Worm (Caenorhabditis elegans) whole organism, L2 larva: ENCODE measurements around the gene T16H12.9.
A peak's percentile ranks its signal among the peaks of the same experiment; 100 is the strongest.

Experiments used
- C34F6.9 ChIP-seq: fragments of 150-350 bp; optimal IDR thresholded peaks from 2 replicates; lab custom pipeline; 2014; ENCODE audit warnings: missing biosample characterization, missing genetic modification characterization
- F13H6.1 ChIP-seq: sonication (generic microtip); optimal IDR thresholded peaks from 2 replicates; lab custom pipeline; 2016; ENCODE audit warnings: missing genetic modification characterization, missing compliant biosample characterization
- Y55F3AM.14 ChIP-seq: fragments of 200-800 bp; sonication (Bioruptor generic); optimal IDR thresholded peaks from 2 replicates; lab custom pipeline; 2018; ENCODE audit warnings: mild to moderate bottlenecking, missing genetic modification characterization, missing compliant biosample characterization
- ZK546.5 ChIP-seq: sonication (generic microtip); optimal IDR thresholded peaks from 2 replicates; lab custom pipeline; 2017; ENCODE audit warnings: missing biosample characterization, missing genetic modification characterization
- alr-1 ChIP-seq: fragments of 150-350 bp; optimal IDR thresholded peaks from 2 replicates; lab custom pipeline; 2014; ENCODE audit warnings: missing biosample characterization, missing genetic modification characterization
- aly-2 ChIP-seq: fragments of 150-350 bp; optimal IDR thresholded peaks from 2 replicates; lab custom pipeline; 2014; ENCODE audit warnings: missing biosample characterization, missing genetic modification characterization
- ama-1 ChIP-seq: fragments of 150-350 bp; optimal IDR thresholded peaks from 2 replicates; lab custom pipeline; 2018; ENCODE audit warnings: inconsistent platforms
- ceh-16 ChIP-seq: fragments of 150-350 bp; optimal IDR thresholded peaks from 2 replicates; lab custom pipeline; 2014; ENCODE audit warnings: missing biosample characterization, missing genetic modification characterization
- ceh-82 ChIP-seq: fragments of 150-350 bp; optimal IDR thresholded peaks from 2 replicates; lab custom pipeline; 2014; ENCODE audit warnings: missing biosample characterization, missing genetic modification characterization
- crh-2 ChIP-seq: sonication (generic microtip); optimal IDR thresholded peaks from 2 replicates; lab custom pipeline; 2017; ENCODE audit warnings: missing biosample characterization, missing genetic modification characterization
- dmd-4 ChIP-seq: sonication (generic microtip); optimal IDR thresholded peaks from 2 replicates; lab custom pipeline; 2017; ENCODE audit warnings: missing biosample characterization, missing genetic modification characterization
- egl-27 ChIP-seq: sonication (generic microtip); optimal IDR thresholded peaks from 3 replicates; lab custom pipeline; 2017; ENCODE audit warnings: missing biosample characterization, missing genetic modification reagents, missing genetic modification characterization
- elt-1 ChIP-seq: fragments of 150-350 bp; optimal IDR thresholded peaks from 2 replicates; lab custom pipeline; 2014; ENCODE audit warnings: missing biosample characterization, missing genetic modification characterization
- fos-1 ChIP-seq: fragments of 150-350 bp; optimal IDR thresholded peaks from 2 replicates; lab custom pipeline; 2014; ENCODE audit warnings: missing biosample characterization, missing genetic modification characterization
- lin-11 ChIP-seq: fragments of 150-350 bp; sonication (generic microtip); optimal IDR thresholded peaks from 2 replicates; lab custom pipeline; 2014; ENCODE audit warnings: missing biosample characterization, missing genetic modification characterization, inconsistent platforms, mixed read lengths
- lin-13 ChIP-seq: fragments of 150-350 bp; optimal IDR thresholded peaks from 2 replicates; lab custom pipeline; 2014; ENCODE audit warnings: missing biosample characterization, missing genetic modification reagents, missing genetic modification characterization
- lin-39 ChIP-seq: fragments of 150-350 bp; optimal IDR thresholded peaks from 2 replicates; lab custom pipeline; 2014; ENCODE audit warnings: missing biosample characterization, missing genetic modification reagents, missing genetic modification characterization
- lsy-2 ChIP-seq, 2 experiments: fragments of 150-350 bp in 1 of 2; sonication (generic microtip) in 1 of 2; optimal IDR thresholded peaks; 2 replicates each; lab custom pipeline; 2014 to 2017; ENCODE audit warnings: missing biosample characterization in 2 of 2, missing genetic modification characterization in 2 of 2
- mab-5 ChIP-seq: fragments of 150-350 bp; optimal IDR thresholded peaks from 2 replicates; lab custom pipeline; 2014; ENCODE audit warnings: missing biosample characterization, missing genetic modification characterization
- mbf-1 ChIP-seq: sonication (generic microtip); optimal IDR thresholded peaks from 2 replicates; lab custom pipeline; 2017; ENCODE audit warnings: missing biosample characterization, missing genetic modification characterization
- mdl-1 ChIP-seq, 2 experiments: fragments of 150-350 bp in 1 of 2; sonication (generic microtip) in 1 of 2; optimal IDR thresholded peaks; 2 replicates each; lab custom pipeline; 2017; ENCODE audit warnings: missing biosample characterization in 2 of 2, missing genetic modification characterization in 2 of 2
- nhr-10 ChIP-seq: sonication (generic microtip); optimal IDR thresholded peaks from 2 replicates; lab custom pipeline; 2017; ENCODE audit warnings: missing biosample characterization, missing genetic modification characterization
- nhr-12 ChIP-seq: fragments of 150-350 bp; optimal IDR thresholded peaks from 2 replicates; lab custom pipeline; 2014; ENCODE audit warnings: missing biosample characterization, missing genetic modification characterization
- nhr-129 ChIP-seq: fragments of 150-350 bp; optimal IDR thresholded peaks from 2 replicates; lab custom pipeline; 2014; ENCODE audit warnings: missing biosample characterization, missing genetic modification characterization
- nhr-21 ChIP-seq: fragments of 150-350 bp; optimal IDR thresholded peaks from 2 replicates; lab custom pipeline; 2014; ENCODE audit warnings: missing biosample characterization, missing genetic modification characterization
- nhr-25 ChIP-seq: fragments of 150-350 bp; sonication (generic microtip); optimal IDR thresholded peaks from 3 replicates; lab custom pipeline; 2014; ENCODE audit warnings: missing biosample characterization, missing genetic modification characterization
- nhr-6 ChIP-seq: fragments of 150-350 bp; optimal IDR thresholded peaks from 2 replicates; lab custom pipeline; 2014; ENCODE audit warnings: missing biosample characterization, missing genetic modification characterization
- nhr-77 ChIP-seq: fragments of 150-350 bp; optimal IDR thresholded peaks from 2 replicates; lab custom pipeline; 2014; ENCODE audit warnings: missing biosample characterization, missing genetic modification characterization
- peb-1 ChIP-seq: fragments of 150-350 bp; optimal IDR thresholded peaks from 2 replicates; lab custom pipeline; 2014; ENCODE audit warnings: missing biosample characterization, missing genetic modification characterization
- sem-4 ChIP-seq: fragments of 150-350 bp; optimal IDR thresholded peaks from 2 replicates; lab custom pipeline; 2014; ENCODE audit warnings: missing biosample characterization, missing genetic modification reagents, missing genetic modification characterization
- sma-3 ChIP-seq: sonication (generic microtip); optimal IDR thresholded peaks from 2 replicates; lab custom pipeline; 2016; ENCODE audit warnings: missing genetic modification reagents, missing genetic modification characterization, missing compliant biosample characterization
- sma-9 ChIP-seq, 2 experiments: fragments of 150-350 bp in 1 of 2; sonication (generic microtip) in 1 of 2; optimal IDR thresholded peaks; 2 replicates each; lab custom pipeline; 2014 to 2016; ENCODE audit warnings: missing genetic modification characterization in 2 of 2, mild to moderate bottlenecking in 1 of 2, missing biosample characterization in 1 of 2, missing compliant biosample characterization in 1 of 2, missing genetic modification reagents in 1 of 2, moderate library complexity in 1 of 2
- unc-39 ChIP-seq: fragments of 150-350 bp; optimal IDR thresholded peaks from 2 replicates; lab custom pipeline; 2014; ENCODE audit warnings: missing biosample characterization, missing genetic modification characterization
- unc-55 ChIP-seq: fragments of 150-350 bp; sonication (generic microtip); optimal IDR thresholded peaks from 3 replicates; lab custom pipeline; 2014; ENCODE audit warnings: missing biosample characterization, missing genetic modification reagents, missing genetic modification characterization
- zag-1 ChIP-seq: fragments of 150-350 bp; optimal IDR thresholded peaks from 2 replicates; lab custom pipeline; 2014; ENCODE audit warnings: missing biosample characterization, missing genetic modification characterization
- ztf-4 ChIP-seq: fragments of 150-350 bp; optimal IDR thresholded peaks from 2 replicates; lab custom pipeline; 2014; ENCODE audit warnings: missing biosample characterization, missing genetic modification characterization

The T16H12.9 gene

DNA sequence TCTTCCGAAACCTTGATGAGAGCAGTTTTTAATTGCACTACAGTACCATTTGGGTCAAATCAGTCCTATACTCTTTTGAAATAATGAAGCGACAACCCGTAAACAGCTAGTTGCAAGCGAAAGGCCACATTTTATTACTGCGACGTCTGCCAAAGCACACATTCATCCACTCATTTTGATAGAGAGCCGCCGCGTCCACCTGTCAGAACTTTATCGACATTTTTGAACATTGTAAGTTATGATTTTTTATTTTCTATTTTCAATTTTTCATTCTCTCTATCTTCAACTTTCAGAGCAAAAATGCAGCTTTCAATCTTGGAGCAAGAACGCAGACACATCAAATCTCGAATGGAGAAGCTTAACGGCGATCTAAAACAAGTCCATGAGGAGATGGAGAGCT lies 31.6 kb downstream of the T16H12.9 start, which contains the start of gene K08E5.6:
Gene K08E5.6 (plus strand): TSS at position 301 of the 400 bp plus-strand sequence.
- TF ChIP-seq unc-55 (GFP tag; lab: Kevin White, UChicago) (no peak), nhr-10 (tag; lab: Kevin White, UChicago) (no peak), ceh-16 (tag; lab: Kevin White, UChicago) (no peak), mbf-1 (tag; lab: Kevin White, UChicago) (no peak), nhr-12 (tag; lab: Kevin White, UChicago) (no peak), crh-2 (tag; lab: Kevin White, UChicago) (no peak), sma-9 (GFP tag; optimal IDR thresholded peaks at IDR 0.05; lab: Kevin White, UChicago) (no peak), sma-9 (tag; optimal IDR thresholded peaks at IDR 0.05; lab: Kevin White, UChicago) (no peak), elt-1 (tag; lab: Kevin White, UChicago) (no peak), lsy-2 (tag; optimal IDR thresholded peaks at IDR 0.05; lab: Kevin White, UChicago) (no peak), fos-1 (tag; lab: Kevin White, UChicago) (no peak), nhr-77 (tag; lab: Kevin White, UChicago) (no peak), mdl-1 (tag; optimal IDR thresholded peaks at IDR 0.05; lab: Kevin White, UChicago) (no peak), unc-39 (no peak), nhr-21 (tag; lab: Kevin White, UChicago) (no peak), nhr-6 (tag; lab: Kevin White, UChicago) (no peak), lin-13 (GFP tag; lab: Kevin White, UChicago) (no peak), dmd-4 (no peak), aly-2 (tag; lab: Kevin White, UChicago) (no peak), peb-1 (no peak), ztf-4 (no peak)

DNA sequence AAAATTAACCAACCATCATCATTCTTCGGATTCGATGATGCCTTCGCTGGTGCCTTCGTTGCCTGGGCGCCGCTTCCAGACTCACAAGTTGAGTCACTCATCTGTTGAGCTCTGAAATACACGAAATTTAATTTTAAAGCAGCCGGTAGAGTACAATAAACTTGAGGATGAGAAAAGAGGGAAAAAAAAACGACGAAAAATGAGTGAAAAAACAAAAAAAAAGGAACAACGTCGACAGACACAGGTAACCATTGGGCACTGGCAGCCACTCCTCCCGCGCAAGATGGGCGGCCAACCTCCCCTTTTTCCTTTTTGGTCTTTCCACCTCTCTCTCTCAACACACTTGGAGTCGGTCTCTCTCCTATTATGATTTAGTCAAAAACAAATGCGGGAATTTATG lies 37.6 kb downstream of the T16H12.9 start, which contains the start of gene K08E5.1:
Gene K08E5.1 (minus strand): TSS at position 101 of the 400 bp plus-strand sequence.
- TF ChIP-seq ZK546.5 (tag; lab: Kevin White, UChicago), result no peak
- TF ChIP-seq, all 48 proteins: peak for 0

DNA sequence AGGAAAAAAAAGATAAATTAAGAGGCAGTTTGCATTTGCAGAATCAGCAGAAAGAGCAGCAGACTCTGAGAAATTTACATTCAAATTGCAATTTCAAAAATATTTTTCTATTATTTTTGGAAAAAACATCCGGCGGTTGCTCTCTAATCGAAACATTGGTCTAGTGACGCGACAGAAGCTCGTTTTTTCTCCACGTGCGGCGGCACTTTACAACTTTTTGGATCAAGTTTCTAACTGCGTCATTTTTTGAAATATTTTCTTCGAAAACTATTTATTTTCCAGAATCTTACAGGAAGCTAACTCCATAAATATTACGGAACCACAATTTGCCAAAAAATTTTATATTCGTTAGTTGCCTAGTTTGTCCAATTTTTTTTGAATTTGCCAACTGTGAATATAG lies 40.8 kb downstream of the T16H12.9 start:
- TF ChIP-seq mab-5 (no peak), peb-1 (no peak), Y55F3AM.14 (GFP tag; lab: Kevin White, UChicago) (no peak), sma-9 (GFP tag; optimal IDR thresholded peaks at IDR 0.05; lab: Kevin White, UChicago) (no peak), sma-9 (tag; optimal IDR thresholded peaks at IDR 0.05; lab: Kevin White, UChicago) (no peak), mbf-1 (tag; lab: Kevin White, UChicago) (no peak), ceh-16 (tag; lab: Kevin White, UChicago) (no peak), fos-1 (tag; lab: Kevin White, UChicago) (no peak), sma-3 (GFP tag; lab: Kevin White, UChicago) (no peak), ztf-4 (no peak)

DNA sequence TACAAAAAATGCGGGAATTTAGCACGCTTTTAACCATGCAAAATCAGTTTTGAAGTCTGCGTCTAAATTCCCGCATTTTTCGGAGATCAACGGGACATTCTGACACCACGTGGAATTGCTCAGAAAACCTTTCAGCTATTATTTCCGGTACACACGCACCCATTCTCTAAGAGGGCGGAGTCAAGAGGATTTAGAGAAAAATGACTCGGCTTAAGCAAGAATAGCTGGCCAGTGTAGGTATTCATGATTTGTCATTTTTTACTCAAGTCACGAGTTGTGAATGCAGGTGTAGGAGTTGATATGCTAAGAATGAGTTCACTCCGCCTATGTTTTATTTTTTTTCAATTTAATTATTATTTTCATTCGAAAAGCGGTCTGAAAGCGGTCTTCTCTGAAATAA lies 41.6 kb downstream of the T16H12.9 start:
- TF ChIP-seq egl-27 (tag; lab: Kevin White, UChicago), result no peak
- no peak for TF ChIP-seq lin-39 (tag; lab: Kevin White, UChicago)
- TF ChIP-seq sma-9 (GFP tag; optimal IDR thresholded peaks at IDR 0.05; lab: Kevin White, UChicago), result peak; percentile 35
- TF ChIP-seq sma-9 (tag; optimal IDR thresholded peaks at IDR 0.05; lab: Kevin White, UChicago), result no peak
- no peak for TF ChIP-seq nhr-25 (tag; lab: Kevin White, UChicago)
- TF ChIP-seq lsy-2 (tag; optimal IDR thresholded peaks at IDR 0.05; lab: Kevin White, UChicago), result peak in 1 of 2 experiments; percentile 38
- peak; percentile 19 for TF ChIP-seq lin-11
- TF ChIP-seq C34F6.9 (tag; lab: Kevin White, UChicago), result peak; percentile 30
- TF ChIP-seq, all 48 proteins: peak for 4

DNA sequence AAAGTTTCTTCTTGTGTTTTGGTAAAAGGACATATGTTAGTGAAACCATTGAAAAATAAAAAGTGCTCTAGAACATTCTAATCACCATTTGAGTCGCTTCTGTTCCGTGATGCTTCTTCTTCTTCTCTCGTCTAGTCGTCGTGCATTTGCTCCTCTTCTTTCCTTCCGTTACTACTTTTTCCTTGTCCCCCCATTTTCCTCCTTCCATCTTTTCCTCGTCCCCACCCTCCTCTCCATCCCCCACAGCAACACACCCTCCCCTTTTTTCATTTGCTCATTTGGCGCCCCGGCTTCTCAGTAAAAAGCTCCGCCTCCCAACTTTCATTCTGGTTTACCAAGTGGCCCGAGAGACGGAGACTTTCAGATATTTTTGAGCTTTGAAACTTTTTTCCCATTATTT lies 42.6 kb downstream of the T16H12.9 start:
- peak in 1 of 2 experiments; percentile 46 for TF ChIP-seq lsy-2 (tag; optimal IDR thresholded peaks at IDR 0.05; lab: Kevin White, UChicago)
- peak; percentile 14 for TF ChIP-seq F13H6.1 (tag; lab: Kevin White, UChicago)
- TF ChIP-seq lin-13 (GFP tag; lab: Kevin White, UChicago), result no peak
- TF ChIP-seq crh-2 (tag; lab: Kevin White, UChicago), result peak; percentile 46
- TF ChIP-seq sem-4, result peak; percentile 14
- peak; percentile 10 for TF ChIP-seq sma-9 (GFP tag; optimal IDR thresholded peaks at IDR 0.05; lab: Kevin White, UChicago)
- TF ChIP-seq sma-9 (tag; optimal IDR thresholded peaks at IDR 0.05; lab: Kevin White, UChicago), result no peak
- peak; percentile 27 for TF ChIP-seq mab-5
- TF ChIP-seq Y55F3AM.14 (GFP tag; lab: Kevin White, UChicago), result peak; percentile 9
- TF ChIP-seq nhr-129, result peak; percentile 23
- TF ChIP-seq alr-1 (tag; lab: Kevin White, UChicago), result no peak
- peak; percentile 73 for TF ChIP-seq zag-1 (tag; lab: Kevin White, UChicago)
- peak; percentile 70 for TF ChIP-seq C34F6.9 (tag; lab: Kevin White, UChicago)
- TF ChIP-seq ama-1 (lab: Kevin White, UChicago), result no peak
- TF ChIP-seq nhr-10 (tag; lab: Kevin White, UChicago), result no peak
- no peak for TF ChIP-seq nhr-25 (tag; lab: Kevin White, UChicago)
- TF ChIP-seq ceh-82 (tag; lab: Kevin White, UChicago), result no peak
- no peak for TF ChIP-seq lin-39 (tag; lab: Kevin White, UChicago)
- TF ChIP-seq unc-55 (GFP tag; lab: Kevin White, UChicago), result peak; percentile 58
- peak; percentile 15 for TF ChIP-seq lin-11
